Fruit fly (Drosophila melanogaster) whole organism, embryonic: ENCODE measurements around the gene CG13365.
A peak's percentile ranks its signal among the peaks of the same experiment; 100 is the strongest.

ENCODE experiments used
- Abd-B ChIP-seq: fragments of 200-800 bp; sonication (Bioruptor generic); optimal IDR thresholded peaks from 2 replicates; lab custom pipeline; 2018; ENCODE audit warnings: missing biosample characterization, mild to moderate bottlenecking, missing genetic modification characterization, moderate library complexity
- Ada2b ChIP-seq: fragments of 200-800 bp; sonication (Bioruptor generic); IDR thresholded peaks from 2 replicates; pipeline ENCODE4 v1.3.6; 2022; ENCODE audit warnings: missing biosample characterization, missing genetic modification characterization
- Adf1 ChIP-seq: fragments of 200-800 bp; sonication (Bioruptor generic); IDR thresholded peaks from 2 replicates; pipeline ENCODE4 v1.3.6; 2022; ENCODE audit warnings: missing biosample characterization, missing genetic modification characterization
- Bteb2 ChIP-seq: fragments of 200-800 bp; sonication (Bioruptor generic); optimal IDR thresholded peaks from 2 replicates; lab custom pipeline; 2016; ENCODE audit warnings: missing biosample characterization, missing genetic modification characterization
- CG10209 ChIP-seq: fragments of 200-800 bp; sonication (Bioruptor generic); optimal IDR thresholded peaks from 3 replicates; lab custom pipeline; 2017; ENCODE audit warnings: missing biosample characterization, mild to moderate bottlenecking, missing genetic modification characterization, missing genetic modification reagents
- CG10321 ChIP-seq: fragments of 200-800 bp; sonication (Bioruptor generic); IDR thresholded peaks from 2 replicates; pipeline ENCODE4 v1.3.6; 2022; ENCODE audit warnings: missing biosample characterization, missing genetic modification characterization
- CG10543 ChIP-seq: fragments of 200-800 bp; sonication (Bioruptor generic); optimal IDR thresholded peaks from 3 replicates; lab custom pipeline; 2017; ENCODE audit warnings: missing biosample characterization, mild to moderate bottlenecking, missing genetic modification characterization, moderate library complexity
- CG11456 ChIP-seq: fragments of 200-800 bp; sonication (Bioruptor generic); IDR thresholded peaks from 3 replicates; pipeline ENCODE4 v1.3.6; 2022; ENCODE audit warnings: missing biosample characterization, missing genetic modification characterization
- CG11560 ChIP-seq: fragments of 200-800 bp; sonication (Bioruptor generic); IDR thresholded peaks from 3 replicates; pipeline ENCODE4 v1.3.6; 2022; ENCODE audit warnings: missing biosample characterization, missing genetic modification characterization
- CG12391 ChIP-seq: fragments of 200-800 bp; sonication (Bioruptor generic); optimal IDR thresholded peaks from 3 replicates; lab custom pipeline; 2018; ENCODE audit warnings: missing biosample characterization, mild to moderate bottlenecking, missing genetic modification characterization, moderate library complexity
- CG17359 ChIP-seq: fragments of 200-800 bp; sonication (Bioruptor generic); optimal IDR thresholded peaks from 3 replicates; lab custom pipeline; 2018; ENCODE audit warnings: missing biosample characterization, mild to moderate bottlenecking, missing genetic modification characterization, moderate library complexity
- CG1832 ChIP-seq: fragments of 200-800 bp; sonication (Bioruptor generic); optimal IDR thresholded peaks from 2 replicates; lab custom pipeline; 2017; ENCODE audit warnings: missing biosample characterization, mild to moderate bottlenecking, missing genetic modification characterization, inconsistent platforms
- CG2678 ChIP-seq: fragments of 200-800 bp; sonication (Bioruptor generic); optimal IDR thresholded peaks from 3 replicates; lab custom pipeline; 2019; ENCODE audit warnings: missing biosample characterization, mild to moderate bottlenecking, missing genetic modification characterization, moderate library complexity
- CG31388 ChIP-seq: fragments of 200-800 bp; sonication (Bioruptor generic); optimal IDR thresholded peaks from 2 replicates; lab custom pipeline; 2016; ENCODE audit warnings: missing biosample characterization, missing genetic modification characterization
- CG6175 ChIP-seq: fragments of 200-800 bp; sonication (Bioruptor generic); IDR thresholded peaks from 3 replicates; pipeline ENCODE4 v1.3.6; 2022; ENCODE audit warnings: missing biosample characterization, missing genetic modification characterization
- Chrac-16 ChIP-seq: fragments of 200-800 bp; sonication (Bioruptor generic); optimal IDR thresholded peaks from 3 replicates; lab custom pipeline; 2016; ENCODE audit warnings: missing biosample characterization, missing genetic modification characterization
- D ChIP-seq, 2 experiments: fragments of 200-800 bp in 1 of 2; fragments of >200 bp in 1 of 2; sonication (Bioruptor generic) in 1 of 2; optimal IDR thresholded peaks; 2 replicates in 1 of 2; 3 replicates in 1 of 2; lab custom pipeline; 2017; ENCODE audit warnings: mild to moderate bottlenecking in 1 of 2, missing biosample characterization in 1 of 2, missing genetic modification characterization in 1 of 2, missing genetic modification reagents in 1 of 2
- Deaf1 ChIP-seq: fragments of 200-800 bp; optimal IDR thresholded peaks from 3 replicates; lab custom pipeline; 2019; ENCODE audit warnings: missing biosample characterization, mild to moderate bottlenecking, missing genetic modification characterization, moderate library complexity
- Fer2 ChIP-seq: fragments of 200-800 bp; sonication (Bioruptor generic); optimal IDR thresholded peaks from 2 replicates; lab custom pipeline; 2018; ENCODE audit warnings: missing biosample characterization, mild to moderate bottlenecking, missing genetic modification characterization, moderate library complexity
- GATAe ChIP-seq: fragments of 200-800 bp; sonication (Bioruptor generic); conservative IDR thresholded peaks from 2 replicates; pipeline ENCODE4 v1.3.6; 2022; ENCODE audit warnings: missing biosample characterization, missing genetic modification characterization
- H2.0 ChIP-seq: fragments of 200-800 bp; sonication (Bioruptor generic); IDR thresholded peaks from 2 replicates; pipeline ENCODE4 v1.3.6; 2022; ENCODE audit warnings: missing biosample characterization, missing genetic modification characterization
- Hsf ChIP-seq: fragments of 200-800 bp; sonication (Bioruptor generic); optimal IDR thresholded peaks from 3 replicates; lab custom pipeline; 2016; ENCODE audit warnings: missing biosample characterization, missing genetic modification characterization
- Nf-YA ChIP-seq: fragments of 200-800 bp; sonication (Bioruptor generic); IDR thresholded peaks from 2 replicates; pipeline ENCODE4 v1.3.6; 2022; ENCODE audit warnings: missing biosample characterization, missing genetic modification characterization
- Nf-YB ChIP-seq: fragments of 200-800 bp; sonication (Bioruptor generic); optimal IDR thresholded peaks from 3 replicates; lab custom pipeline; 2019; ENCODE audit warnings: missing biosample characterization, mild to moderate bottlenecking, missing genetic modification characterization, moderate library complexity
- Nf-YC ChIP-seq: fragments of 200-800 bp; optimal IDR thresholded peaks from 3 replicates; lab custom pipeline; 2019; ENCODE audit warnings: missing biosample characterization, mild to moderate bottlenecking, missing genetic modification characterization, moderate library complexity
- Opbp ChIP-seq: fragments of 200-800 bp; sonication (Bioruptor generic); IDR thresholded peaks from 3 replicates; pipeline ENCODE4 v1.3.6; 2022; ENCODE audit warnings: missing biosample characterization, missing genetic modification characterization; ENCODE audit not compliant: partially characterized antibody
- Poxn ChIP-seq: fragments of 200-800 bp; sonication (Bioruptor generic); IDR thresholded peaks from 2 replicates; pipeline ENCODE4 v1.3.6; 2022; ENCODE audit warnings: missing biosample characterization, missing genetic modification characterization
- Ptx1 ChIP-seq: fragments of 200-800 bp; sonication (Bioruptor generic); IDR thresholded peaks from 2 replicates; pipeline ENCODE4 v1.3.6; 2022; ENCODE audit warnings: missing biosample characterization, missing genetic modification characterization
- Scr ChIP-seq: fragments of 200-800 bp; sonication (Bioruptor generic); IDR thresholded peaks from 2 replicates; pipeline ENCODE4 v1.3.6; 2022; ENCODE audit warnings: missing biosample characterization, missing genetic modification characterization; ENCODE audit not compliant: partially characterized antibody
- Trl ChIP-seq, 3 experiments: fragments of >200 bp in 2 of 3; fragments of 200-800 bp in 1 of 3; sonication (Bioruptor generic) in 1 of 3; optimal IDR thresholded peaks; 2 replicates in 1 of 3; 3 replicates in 2 of 3; lab custom pipeline; 2016 to 2017; ENCODE audit warnings: missing biosample characterization in 1 of 3, missing genetic modification characterization in 1 of 3
- abd-A ChIP-seq: fragments of 200-800 bp; sonication (Bioruptor generic); optimal IDR thresholded peaks from 3 replicates; lab custom pipeline; 2019; ENCODE audit warnings: missing biosample characterization, mild to moderate bottlenecking, missing genetic modification characterization, moderate library complexity
- cg ChIP-seq: fragments of 200-800 bp; sonication (Bioruptor generic); optimal IDR thresholded peaks from 3 replicates; lab custom pipeline; 2019; ENCODE audit warnings: missing biosample characterization, mild to moderate bottlenecking, missing genetic modification characterization, moderate library complexity
- crol ChIP-seq: fragments of 200-800 bp; sonication (Bioruptor generic); IDR thresholded peaks from 2 replicates; pipeline ENCODE4 v1.3.6; 2022; ENCODE audit warnings: missing biosample characterization, missing genetic modification characterization
- ewg ChIP-seq: fragments of 200-800 bp; sonication (Bioruptor generic); optimal IDR thresholded peaks from 3 replicates; lab custom pipeline; 2017; ENCODE audit warnings: mild to moderate bottlenecking, missing biosample characterization, missing genetic modification reagents, missing genetic modification characterization
- fd102C ChIP-seq: fragments of 200-800 bp; sonication (Bioruptor generic); optimal IDR thresholded peaks from 2 replicates; lab custom pipeline; 2018; ENCODE audit warnings: missing biosample characterization, mild to moderate bottlenecking, missing genetic modification characterization, moderate library complexity
- ftz-f1 ChIP-seq: fragments of 200-800 bp; sonication (Bioruptor generic); optimal IDR thresholded peaks from 2 replicates; lab custom pipeline; 2016; ENCODE audit warnings: missing biosample characterization, missing genetic modification characterization
- gce ChIP-seq: fragments of 200-800 bp; sonication (Bioruptor generic); IDR thresholded peaks from 3 replicates; pipeline ENCODE4 v1.3.6; 2022; ENCODE audit warnings: missing biosample characterization, missing genetic modification characterization
- gt ChIP-seq: fragments of 200-800 bp; sonication (Bioruptor generic); IDR thresholded peaks from 2 replicates; pipeline ENCODE4 v1.3.6; 2022; ENCODE audit warnings: missing biosample characterization, missing genetic modification characterization
- her ChIP-seq: fragments of 200-800 bp; sonication (Bioruptor generic); optimal IDR thresholded peaks from 2 replicates; lab custom pipeline; 2016; ENCODE audit warnings: missing biosample characterization, missing genetic modification characterization
- hkb ChIP-seq, 2 experiments: fragments of 200-800 bp in 1 of 2; fragments of >200 bp in 1 of 2; sonication (Bioruptor generic) in 1 of 2; IDR thresholded peaks in 1 of 2; optimal IDR thresholded peaks in 1 of 2; 2 replicates each; pipeline versions ENCODE4 v1.3.6 to Lab custom; 2017 to 2022; ENCODE audit warnings: missing biosample characterization in 1 of 2, missing genetic modification characterization in 1 of 2
- lilli ChIP-seq: fragments of 200-800 bp; sonication (Bioruptor generic); optimal IDR thresholded peaks from 3 replicates; lab custom pipeline; 2016; ENCODE audit warnings: missing biosample characterization, missing genetic modification characterization
- lola ChIP-seq, 3 experiments: fragments of >200 bp in 2 of 3; fragments of 200-800 bp in 1 of 3; sonication (Bioruptor generic) in 1 of 3; optimal IDR thresholded peaks; 2 replicates each; lab custom pipeline; 2017 to 2019; ENCODE audit warnings: missing biosample characterization in 3 of 3, missing genetic modification characterization in 3 of 3, mild to moderate bottlenecking in 1 of 3, moderate library complexity in 1 of 3
- mam ChIP-seq: fragments of 200-800 bp; sonication (Bioruptor generic); optimal IDR thresholded peaks from 3 replicates; lab custom pipeline; 2016; ENCODE audit warnings: missing biosample characterization, missing genetic modification characterization
- pros ChIP-seq: fragments of 200-800 bp; sonication (Bioruptor generic); optimal IDR thresholded peaks from 3 replicates; lab custom pipeline; 2019; ENCODE audit warnings: missing biosample characterization, mild to moderate bottlenecking, missing genetic modification characterization, moderate library complexity
- seq ChIP-seq: fragments of 200-800 bp; sonication (Bioruptor generic); IDR thresholded peaks from 2 replicates; pipeline ENCODE4 v1.3.6; 2022; ENCODE audit warnings: missing biosample characterization, missing genetic modification characterization
- tll ChIP-seq, 2 experiments: fragments of 200-800 bp in 1 of 2; fragments of >200 bp in 1 of 2; sonication (Bioruptor generic) in 1 of 2; optimal IDR thresholded peaks; 2 replicates each; lab custom pipeline; 2017 to 2019; ENCODE audit warnings: missing biosample characterization in 2 of 2, missing genetic modification characterization in 2 of 2, mild to moderate bottlenecking in 1 of 2, moderate library complexity in 1 of 2
- trh ChIP-seq: fragments of 200-800 bp; sonication (Bioruptor generic); optimal IDR thresholded peaks from 2 replicates; lab custom pipeline; 2016; ENCODE audit warnings: missing biosample characterization, missing genetic modification characterization
- twi ChIP-seq: fragments of 200-800 bp; optimal IDR thresholded peaks from 2 replicates; lab custom pipeline; 2019; ENCODE audit warnings: missing biosample characterization, mild to moderate bottlenecking, missing genetic modification characterization, moderate library complexity
- vnd ChIP-seq: fragments of 200-800 bp; sonication (Bioruptor generic); IDR thresholded peaks from 3 replicates; pipeline ENCODE4 v1.3.6; 2022; ENCODE audit warnings: missing biosample characterization, missing genetic modification characterization; ENCODE audit not compliant: partially characterized antibody

The CG13365 gene

DNA sequence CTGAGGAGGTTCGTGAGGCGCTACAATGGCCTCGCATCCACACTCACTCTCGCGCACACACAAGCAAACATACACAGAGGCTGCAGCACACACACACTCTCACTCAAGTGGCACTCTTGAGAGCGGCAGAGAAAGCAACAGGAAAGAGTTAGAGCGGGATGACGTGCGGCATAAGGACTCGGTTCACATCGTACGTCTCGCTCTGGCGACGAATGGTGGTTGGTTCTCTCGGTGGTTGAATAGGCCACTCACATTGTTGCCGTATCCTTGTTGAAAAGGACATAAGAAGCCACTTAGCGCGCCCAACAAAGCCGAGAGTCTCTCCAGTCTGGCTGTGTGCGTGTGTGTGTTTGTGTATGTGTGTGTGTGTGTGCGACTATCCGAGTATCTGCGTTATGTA is 30.5 kb downstream of the CG13365 start (continued):
- TF ChIP-seq Nf-YC: peak; percentile 98
- TF ChIP-seq hkb (optimal IDR thresholded peaks at IDR 0.05; lab: Kevin White, UChicago): no peak
- TF ChIP-seq hkb (GFP tag; IDR thresholded peaks at IDR 0.05; lab: Robert Waterston, UW): no peak
- no peak for TF ChIP-seq GATAe (GFP tag; lab: Robert Waterston, UW)
- peak; percentile 97 for TF ChIP-seq D (optimal IDR thresholded peaks at IDR 0.05; lab: Kevin White, UChicago)
- peak; percentile 38 for TF ChIP-seq D (GFP tag; optimal IDR thresholded peaks at IDR 0.05; lab: Kevin White, UChicago)
- TF ChIP-seq gt: no peak
- no peak for TF ChIP-seq Ada2b
- TF ChIP-seq tll (GFP tag; optimal IDR thresholded peaks at IDR 0.05; lab: Kevin White, UChicago): peak in 1 of 2 experiments; percentile 11
- no peak for TF ChIP-seq Bteb2 (GFP tag; lab: Kevin White, UChicago)
- TF ChIP-seq CG12391: no peak
- TF ChIP-seq CG10543 (GFP tag; lab: Kevin White, UChicago): no peak
- no peak for TF ChIP-seq Fer2 (tag; lab: Kevin White, UChicago)
- no peak for TF ChIP-seq Ptx1 (GFP tag; lab: Robert Waterston, UW)
- TF ChIP-seq CG10209 (GFP tag; lab: Kevin White, UChicago): no peak
- no peak for TF ChIP-seq CG6175
- no peak for TF ChIP-seq H2.0 (GFP tag; lab: Robert Waterston, UW)
- no peak for TF ChIP-seq Abd-B
- no peak for TF ChIP-seq Hsf (GFP tag; lab: Kevin White, UChicago)
- no peak for TF ChIP-seq lola (GFP tag; optimal IDR thresholded peaks at IDR 0.05; lab: Kevin White, UChicago)
- TF ChIP-seq CG1832 (GFP tag; lab: Kevin White, UChicago): peak; percentile 86
- no peak for TF ChIP-seq ftz-f1 (GFP tag; lab: Kevin White, UChicago)
- TF ChIP-seq ewg: peak; percentile 36
- TF ChIP-seq CG2678: no peak
- peak; percentile 82 for TF ChIP-seq vnd (GFP tag; lab: Robert Waterston, UW)
- TF ChIP-seq twi (tag; lab: Kevin White, UChicago): peak; percentile 13
- no peak for TF ChIP-seq Poxn (GFP tag; lab: Robert Waterston, UW)
- TF ChIP-seq CG10321 (GFP tag; lab: Robert Waterston, UW): peak; percentile 92
- TF ChIP-seq CG17359: no peak
- peak; percentile 74; the same call in 1 of the 2 replicates for TF ChIP-seq seq (GFP tag; lab: Robert Waterston, UW)
- no peak for TF ChIP-seq trh (GFP tag; lab: Kevin White, UChicago)
- peak; percentile 86 for TF ChIP-seq pros
- no peak for TF ChIP-seq Chrac-16 (GFP tag; lab: Kevin White, UChicago)
- no peak for TF ChIP-seq CG11456 (GFP tag; lab: Robert Waterston, UW)
- TF ChIP-seq mam (GFP tag; lab: Kevin White, UChicago): no peak
- TF ChIP-seq Opbp: no peak
- TF ChIP-seq lilli (GFP tag; lab: Kevin White, UChicago): no peak
- TF ChIP-seq Trl (optimal IDR thresholded peaks at IDR 0.05; lab: Kevin White, UChicago): peak in 1 of 2 experiments; percentile 50
- no peak for TF ChIP-seq Trl (GFP tag; optimal IDR thresholded peaks at IDR 0.05; lab: Kevin White, UChicago)
- TF ChIP-seq CG31388: no peak
- TF ChIP-seq her (GFP tag; lab: Kevin White, UChicago): no peak

DNA sequence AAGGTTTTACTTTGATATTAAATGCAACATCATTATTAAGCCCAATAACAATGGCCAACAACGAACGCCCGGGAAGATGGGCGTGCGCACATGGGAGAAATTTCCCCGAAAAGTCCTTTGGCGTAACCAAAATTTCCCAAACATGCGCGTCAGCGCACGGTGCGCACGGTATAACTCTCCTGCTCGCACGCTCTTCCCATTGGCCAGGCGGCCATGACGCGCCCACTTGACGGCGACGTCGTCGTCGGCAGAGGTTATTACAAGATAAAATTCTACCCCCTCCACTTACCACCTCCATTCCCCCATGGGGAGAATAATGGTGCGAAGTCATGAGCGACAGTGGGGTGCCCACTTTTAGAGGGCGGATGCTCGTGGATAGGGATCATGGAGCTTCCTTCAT is 32.1 kb downstream of the CG13365 start:
- peak; percentile 36; the same call in 1 of the 2 replicates for TF ChIP-seq crol (GFP tag; lab: Robert Waterston, UW)
- TF ChIP-seq gce: no peak
- TF ChIP-seq fd102C (GFP tag; lab: Kevin White, UChicago): no peak
- TF ChIP-seq Nf-YA (GFP tag; lab: Robert Waterston, UW): peak; percentile 70
- TF ChIP-seq Deaf1 (tag; lab: Kevin White, UChicago): peak; percentile 24
- peak; percentile 85 for TF ChIP-seq CG10321 (GFP tag; lab: Robert Waterston, UW)
- no peak for TF ChIP-seq CG11560 (tag; lab: Robert Waterston, UW)
- no peak for TF ChIP-seq H2.0 (GFP tag; lab: Robert Waterston, UW)
- peak; percentile 90 for TF ChIP-seq ewg
- peak; percentile 13 for TF ChIP-seq twi (tag; lab: Kevin White, UChicago)
- peak; percentile 25 for TF ChIP-seq abd-A
- peak; percentile 98 for TF ChIP-seq Nf-YC
- TF ChIP-seq Scr: no peak
- peak; percentile 98 for TF ChIP-seq Nf-YB (GFP tag; lab: Kevin White, UChicago)
- TF ChIP-seq CG1832 (GFP tag; lab: Kevin White, UChicago): peak; percentile 74
- TF ChIP-seq cg: peak; percentile 54
- peak; percentile 92 for TF ChIP-seq Adf1
- TF ChIP-seq, all 482 proteins: peak for 12
